Worm (Caenorhabditis elegans): ENCODE measurements around the gene nfx-1.

ce11 chrIII:6395706-6396232, 20.6 kb downstream of the nfx-1 start, which contains the start of gene oatr-1:
- TF ChIP-seq snpc-4 (tag; optimal IDR thresholded peaks at IDR 0.05), result no peak
- TF ChIP-seq ama-1 (optimal IDR thresholded peaks at IDR 0.05), result no peak
- TF ChIP-seq unc-86 (tag; optimal IDR thresholded peaks at IDR 0.05), result no peak
- no peak for TF ChIP-seq ces-1 (GFP tag; optimal IDR thresholded peaks at IDR 0.05)
- TF ChIP-seq unc-130 (tag; optimal IDR thresholded peaks at IDR 0.05), result no peak
- no peak for TF ChIP-seq aha-1 (tag; optimal IDR thresholded peaks at IDR 0.05)
- TF ChIP-seq zip-4 (GFP tag; optimal IDR thresholded peaks at IDR 0.05), result no peak
- TF ChIP-seq C34B4.2 (tag; optimal IDR thresholded peaks at IDR 0.05), result no peak
- TF ChIP-seq ceh-63 (GFP tag; optimal IDR thresholded peaks at IDR 0.05), result no peak
- no peak for TF ChIP-seq Y116A8C.19 (tag; optimal IDR thresholded peaks at IDR 0.05; ENCODE audit: borderline replicate concordance)
- no peak for TF ChIP-seq zag-1 (tag; optimal IDR thresholded peaks at IDR 0.05)
- TF ChIP-seq nhr-11 (tag; optimal IDR thresholded peaks at IDR 0.05), result no peak
- TF ChIP-seq lin-13 (GFP tag; optimal IDR thresholded peaks at IDR 0.05), result no peak
